Worm (Caenorhabditis elegans): ENCODE data around the gene algn-9.

algn-9 gene

ce11 chrII:10537988-10538387 is 46.1 kb upstream of the algn-9 start (continued):
- TF ChIP-seq alr-1 (tag; optimal IDR thresholded peaks at IDR 0.05; ENCODE audit: borderline replicate concordance) (no peak), ets-5 (GFP tag; IDR thresholded peaks at IDR 0.05) (no peak), sup-37 (GFP tag; optimal IDR thresholded peaks at IDR 0.05) (peak; percentile 40), rnt-1 (tag; optimal IDR thresholded peaks at IDR 0.05) (peak; percentile 97), zag-1 (tag; optimal IDR thresholded peaks at IDR 0.05) (no peak), snpc-4 (tag; optimal IDR thresholded peaks at IDR 0.05) (peak; percentile 19), nhr-71 (tag; optimal IDR thresholded peaks at IDR 0.05) (peak; percentile 87), elt-3 (tag; optimal IDR thresholded peaks at IDR 0.05) (no peak), C04F5.9 (tag; optimal IDR thresholded peaks at IDR 0.05) (peak; percentile 88), lin-15B (tag; optimal IDR thresholded peaks at IDR 0.05) (no peak), ces-1 (GFP tag; optimal IDR thresholded peaks at IDR 0.05) (no peak), egl-27 (tag; optimal IDR thresholded peaks at IDR 0.05) (no peak), unc-86 (tag; optimal IDR thresholded peaks at IDR 0.05) (peak; percentile 58), ceh-90 (tag; optimal IDR thresholded peaks at IDR 0.05) (peak; percentile 89), mep-1 (tag; optimal IDR thresholded peaks at IDR 0.05) (peak; percentile 48), nhr-237 (tag; optimal IDR thresholded peaks at IDR 0.05) (no peak), nhr-12 (tag; optimal IDR thresholded peaks at IDR 0.05) (no peak), lin-39 (tag; optimal IDR thresholded peaks at IDR 0.05) (peak; percentile 55), ztf-4 (tag; optimal IDR thresholded peaks at IDR 0.05) (no peak), Y116A8C.19 (tag; optimal IDR thresholded peaks at IDR 0.05; ENCODE audit: borderline replicate concordance) (peak; percentile 56), efl-3 (GFP tag; optimal IDR thresholded peaks at IDR 0.05) (peak; percentile 56), lin-35 (GFP tag; optimal IDR thresholded peaks at IDR 0.05) (peak; percentile 51 to 62), efl-1 (optimal IDR thresholded peaks at IDR 0.05) (peak; percentile 55 to 75), efl-1 (GFP tag; optimal IDR thresholded peaks at IDR 0.05 in 1 of 2) (peak; percentile 68 to 97), aha-1 (tag; optimal IDR thresholded peaks at IDR 0.05) (no peak), isw-1 (GFP tag; IDR thresholded peaks at IDR 0.05) (peak; percentile 25; the same call in 1 of the 2 replicates), C16A3.4 (tag; optimal IDR thresholded peaks at IDR 0.05) (peak; percentile 22), nhr-28 (tag; optimal IDR thresholded peaks at IDR 0.05) (no peak), fkh-8 (tag; optimal IDR thresholded peaks at IDR 0.05) (peak; percentile 51), pag-3 (tag; optimal IDR thresholded peaks at IDR 0.05; ENCODE audit: borderline replicate concordance, insufficient read depth) (no peak), snu-23 (GFP tag; optimal IDR thresholded peaks at IDR 0.05) (peak; percentile 84), skn-1 (tag; optimal IDR thresholded peaks at IDR 0.05) (peak; percentile 63), dsc-1 (tag; optimal IDR thresholded peaks at IDR 0.05) (peak; percentile 94), pax-3 (tag; optimal IDR thresholded peaks at IDR 0.05) (peak; percentile 85), nhr-20 (tag; optimal IDR thresholded peaks at IDR 0.05) (peak; percentile 78), unc-98 (GFP tag; IDR thresholded peaks at IDR 0.05) (0 out of 2 replicates have a peak, but pooled peaks have one; percentile 34), nhr-77 (tag; optimal IDR thresholded peaks at IDR 0.05) (peak; percentile 10), aly-2 (tag; optimal IDR thresholded peaks at IDR 0.05) (no peak), ceh-8 (GFP tag; optimal IDR thresholded peaks at IDR 0.05) (peak; percentile 81), elt-2 (tag; optimal IDR thresholded peaks at IDR 0.05) (peak; percentile 68), nhr-85 (tag) (peak; percentile 93), ztf-11 (tag; optimal IDR thresholded peaks at IDR 0.05) (peak in 1 of 2 experiments; percentile 94), unc-30 (tag; optimal IDR thresholded peaks at IDR 0.05) (no peak), blmp-1 (tag; optimal IDR thresholded peaks at IDR 0.05) (peak; percentile 26), mdl-1 (tag; optimal IDR thresholded peaks at IDR 0.05) (no peak), tlp-1 (tag; optimal IDR thresholded peaks at IDR 0.05) (no peak), unc-62 (GFP tag; optimal IDR thresholded peaks at IDR 0.05) (no peak), fkh-10 (GFP tag; optimal IDR thresholded peaks at IDR 0.05) (no peak), mab-9 (GFP tag; IDR thresholded peaks at IDR 0.05) (peak; percentile 77; the same call in 1 of the 2 replicates), irx-1 (tag; optimal IDR thresholded peaks at IDR 0.05) (peak; percentile 94), zip-4 (GFP tag; optimal IDR thresholded peaks at IDR 0.05) (peak; percentile 40), tbx-2 (tag; optimal IDR thresholded peaks at IDR 0.05) (peak; percentile 88), hlh-4 (tag; optimal IDR thresholded peaks at IDR 0.05) (peak; percentile 70)

Measured in whole organism, L1 larva.